Worm (Caenorhabditis elegans) whole organism, L2 larva: ENCODE measurements around the gene cdk-1.
A peak's percentile ranks its signal among the peaks of the same experiment; 100 is the strongest.

Source experiments
- C34F6.9 ChIP-seq: fragments of 150-350 bp; optimal IDR thresholded peaks from 2 replicates; lab custom pipeline; 2014; ENCODE audit warnings: missing biosample characterization, missing genetic modification characterization
- R02D3.7 ChIP-seq: fragments of 150-350 bp; optimal IDR thresholded peaks from 2 replicates; lab custom pipeline; 2014; ENCODE audit warnings: missing biosample characterization, missing genetic modification characterization
- Y55F3AM.14 ChIP-seq: fragments of 200-800 bp; sonication (Bioruptor generic); optimal IDR thresholded peaks from 2 replicates; lab custom pipeline; 2018; ENCODE audit warnings: mild to moderate bottlenecking, missing genetic modification characterization, missing compliant biosample characterization
- ZK546.5 ChIP-seq: sonication (generic microtip); optimal IDR thresholded peaks from 2 replicates; lab custom pipeline; 2017; ENCODE audit warnings: missing biosample characterization, missing genetic modification characterization
- ama-1 ChIP-seq: fragments of 150-350 bp; optimal IDR thresholded peaks from 2 replicates; lab custom pipeline; 2018; ENCODE audit warnings: inconsistent platforms
- crh-2 ChIP-seq: sonication (generic microtip); optimal IDR thresholded peaks from 2 replicates; lab custom pipeline; 2017; ENCODE audit warnings: missing biosample characterization, missing genetic modification characterization
- egl-27 ChIP-seq: sonication (generic microtip); optimal IDR thresholded peaks from 3 replicates; lab custom pipeline; 2017; ENCODE audit warnings: missing biosample characterization, missing genetic modification reagents, missing genetic modification characterization
- elt-1 ChIP-seq: fragments of 150-350 bp; optimal IDR thresholded peaks from 2 replicates; lab custom pipeline; 2014; ENCODE audit warnings: missing biosample characterization, missing genetic modification characterization
- elt-3 ChIP-seq: sonication (generic microtip); optimal IDR thresholded peaks from 2 replicates; lab custom pipeline; 2017; ENCODE audit warnings: missing biosample characterization, missing genetic modification characterization
- fos-1 ChIP-seq: fragments of 150-350 bp; optimal IDR thresholded peaks from 2 replicates; lab custom pipeline; 2014; ENCODE audit warnings: missing biosample characterization, missing genetic modification characterization
- gmeb-1 ChIP-seq: fragments of 150-350 bp; optimal IDR thresholded peaks from 2 replicates; lab custom pipeline; 2014; ENCODE audit warnings: missing biosample characterization, missing genetic modification characterization
- lin-11 ChIP-seq: fragments of 150-350 bp; sonication (generic microtip); optimal IDR thresholded peaks from 2 replicates; lab custom pipeline; 2014; ENCODE audit warnings: missing biosample characterization, missing genetic modification characterization, inconsistent platforms, mixed read lengths
- lin-13 ChIP-seq: fragments of 150-350 bp; optimal IDR thresholded peaks from 2 replicates; lab custom pipeline; 2014; ENCODE audit warnings: missing biosample characterization, missing genetic modification reagents, missing genetic modification characterization
- lsy-2 ChIP-seq, 2 experiments: fragments of 150-350 bp in 1 of 2; sonication (generic microtip) in 1 of 2; optimal IDR thresholded peaks; 2 replicates each; lab custom pipeline; 2014 to 2017; ENCODE audit warnings: missing biosample characterization in 2 of 2, missing genetic modification characterization in 2 of 2
- mbf-1 ChIP-seq: sonication (generic microtip); optimal IDR thresholded peaks from 2 replicates; lab custom pipeline; 2017; ENCODE audit warnings: missing biosample characterization, missing genetic modification characterization
- nhr-11 ChIP-seq: fragments of 150-350 bp; optimal IDR thresholded peaks from 2 replicates; lab custom pipeline; 2014; ENCODE audit warnings: missing biosample characterization, missing genetic modification characterization
- nhr-12 ChIP-seq: fragments of 150-350 bp; optimal IDR thresholded peaks from 2 replicates; lab custom pipeline; 2014; ENCODE audit warnings: missing biosample characterization, missing genetic modification characterization
- nhr-129 ChIP-seq: fragments of 150-350 bp; optimal IDR thresholded peaks from 2 replicates; lab custom pipeline; 2014; ENCODE audit warnings: missing biosample characterization, missing genetic modification characterization
- nhr-21 ChIP-seq: fragments of 150-350 bp; optimal IDR thresholded peaks from 2 replicates; lab custom pipeline; 2014; ENCODE audit warnings: missing biosample characterization, missing genetic modification characterization
- nhr-237 ChIP-seq: fragments of 150-350 bp; optimal IDR thresholded peaks from 2 replicates; lab custom pipeline; 2014; ENCODE audit warnings: missing biosample characterization, missing genetic modification characterization
- nhr-25 ChIP-seq: fragments of 150-350 bp; sonication (generic microtip); optimal IDR thresholded peaks from 3 replicates; lab custom pipeline; 2014; ENCODE audit warnings: missing biosample characterization, missing genetic modification characterization
- nhr-77 ChIP-seq: fragments of 150-350 bp; optimal IDR thresholded peaks from 2 replicates; lab custom pipeline; 2014; ENCODE audit warnings: missing biosample characterization, missing genetic modification characterization
- sem-4 ChIP-seq: fragments of 150-350 bp; optimal IDR thresholded peaks from 2 replicates; lab custom pipeline; 2014; ENCODE audit warnings: missing biosample characterization, missing genetic modification reagents, missing genetic modification characterization
- skn-1 ChIP-seq: sonication (generic microtip); optimal IDR thresholded peaks from 2 replicates; lab custom pipeline; 2017; ENCODE audit warnings: missing biosample characterization, missing genetic modification characterization
- sma-3 ChIP-seq: sonication (generic microtip); optimal IDR thresholded peaks from 2 replicates; lab custom pipeline; 2016; ENCODE audit warnings: missing genetic modification reagents, missing genetic modification characterization, missing compliant biosample characterization
- snpc-4 ChIP-seq: fragments of 150-350 bp; optimal IDR thresholded peaks from 2 replicates; lab custom pipeline; 2014; ENCODE audit warnings: missing biosample characterization, missing genetic modification characterization
- unc-39 ChIP-seq: fragments of 150-350 bp; optimal IDR thresholded peaks from 2 replicates; lab custom pipeline; 2014; ENCODE audit warnings: missing biosample characterization, missing genetic modification characterization
- unc-55 ChIP-seq: fragments of 150-350 bp; sonication (generic microtip); optimal IDR thresholded peaks from 3 replicates; lab custom pipeline; 2014; ENCODE audit warnings: missing biosample characterization, missing genetic modification reagents, missing genetic modification characterization
- ztf-1 ChIP-seq: fragments of 200-800 bp; sonication (Bioruptor generic); conservative IDR thresholded peaks from 2 replicates; pipeline ENCODE4 v1.3.6; 2022; ENCODE audit warnings: missing genetic modification characterization, missing compliant biosample characterization
- ztf-11 ChIP-seq: sonication (generic microtip); optimal IDR thresholded peaks from 2 replicates; lab custom pipeline; 2017; ENCODE audit warnings: missing biosample characterization, missing genetic modification characterization
- ztf-4 ChIP-seq: fragments of 150-350 bp; optimal IDR thresholded peaks from 2 replicates; lab custom pipeline; 2014; ENCODE audit warnings: missing biosample characterization, missing genetic modification characterization

The cdk-1 gene

DNA sequence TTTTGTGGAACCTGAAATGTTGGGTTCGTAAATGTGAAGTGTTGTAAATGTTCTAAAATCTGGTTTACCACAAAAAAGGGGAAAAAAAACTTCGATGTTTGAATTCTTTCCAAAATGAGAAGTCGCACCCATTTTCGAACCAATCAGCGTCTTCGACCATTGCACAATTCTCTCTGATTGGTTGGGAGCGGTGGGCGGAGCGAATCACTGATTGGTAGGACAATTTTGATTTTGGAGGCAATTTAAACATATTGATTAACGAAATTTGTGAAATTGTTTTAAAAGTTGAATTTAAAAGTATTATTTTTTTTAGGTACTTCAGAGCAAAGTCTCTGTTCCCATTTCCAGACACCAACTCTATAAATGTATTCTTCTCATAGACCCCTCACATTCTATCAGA is 41.8 kb downstream of the cdk-1 start:
- TF ChIP-seq ztf-11 (tag; lab: Kevin White, UChicago) (no peak), sma-3 (no peak), fos-1 (tag; lab: Kevin White, UChicago) (no peak), skn-1 (tag; lab: Kevin White, UChicago) (no peak), nhr-11 (tag; lab: Kevin White, UChicago) (no peak), ztf-1 (GFP tag; lab: Robert Waterston, UW) (no peak)

DNA sequence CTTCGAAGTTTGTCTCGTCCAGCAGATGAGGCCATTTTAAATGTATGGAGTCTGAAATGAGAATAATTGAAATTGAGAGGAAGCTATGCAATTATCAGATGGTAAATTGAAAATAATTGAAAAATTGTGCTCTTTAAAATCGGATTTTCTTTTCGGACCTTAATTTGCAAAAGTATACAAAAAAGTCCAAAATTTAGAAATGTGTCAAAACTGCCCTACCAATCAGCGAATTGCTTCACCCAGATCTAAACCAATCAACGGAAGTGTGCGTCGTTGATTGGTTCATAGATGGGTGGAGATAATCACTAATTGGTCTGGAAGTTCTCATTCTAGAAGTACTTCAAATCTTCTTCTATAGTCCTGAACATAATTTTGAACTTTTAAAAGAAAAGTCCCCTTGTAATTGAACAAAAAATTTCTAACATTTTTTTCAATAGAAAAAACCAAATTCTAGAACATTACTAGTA is 42.4 kb downstream of the cdk-1 start, which contains the start of gene R10E11.5:
TSS of gene R10E11.5 (minus strand) at position 51 of the 467 bp plus-strand sequence.
- TF ChIP-seq ama-1 (lab: Kevin White, UChicago) (no peak), sma-3 (no peak), snpc-4 (no peak), elt-3 (tag; lab: Kevin White, UChicago) (no peak), ztf-4 (tag; lab: Kevin White, UChicago) (no peak), nhr-77 (tag; lab: Kevin White, UChicago) (no peak), nhr-12 (tag; lab: Kevin White, UChicago) (no peak), ztf-1 (GFP tag; lab: Robert Waterston, UW) (no peak), unc-55 (GFP tag; lab: Kevin White, UChicago) (no peak), skn-1 (tag; lab: Kevin White, UChicago) (no peak), nhr-11 (tag; lab: Kevin White, UChicago) (no peak), Y55F3AM.14 (GFP tag; lab: Kevin White, UChicago) (no peak), ZK546.5 (tag; lab: Kevin White, UChicago) (no peak), sem-4 (no peak), lin-11 (no peak), lin-13 (GFP tag; lab: Kevin White, UChicago) (no peak), nhr-25 (no peak), nhr-21 (tag; lab: Kevin White, UChicago) (no peak), C34F6.9 (tag; lab: Kevin White, UChicago) (no peak), fos-1 (tag; lab: Kevin White, UChicago) (no peak)

DNA sequence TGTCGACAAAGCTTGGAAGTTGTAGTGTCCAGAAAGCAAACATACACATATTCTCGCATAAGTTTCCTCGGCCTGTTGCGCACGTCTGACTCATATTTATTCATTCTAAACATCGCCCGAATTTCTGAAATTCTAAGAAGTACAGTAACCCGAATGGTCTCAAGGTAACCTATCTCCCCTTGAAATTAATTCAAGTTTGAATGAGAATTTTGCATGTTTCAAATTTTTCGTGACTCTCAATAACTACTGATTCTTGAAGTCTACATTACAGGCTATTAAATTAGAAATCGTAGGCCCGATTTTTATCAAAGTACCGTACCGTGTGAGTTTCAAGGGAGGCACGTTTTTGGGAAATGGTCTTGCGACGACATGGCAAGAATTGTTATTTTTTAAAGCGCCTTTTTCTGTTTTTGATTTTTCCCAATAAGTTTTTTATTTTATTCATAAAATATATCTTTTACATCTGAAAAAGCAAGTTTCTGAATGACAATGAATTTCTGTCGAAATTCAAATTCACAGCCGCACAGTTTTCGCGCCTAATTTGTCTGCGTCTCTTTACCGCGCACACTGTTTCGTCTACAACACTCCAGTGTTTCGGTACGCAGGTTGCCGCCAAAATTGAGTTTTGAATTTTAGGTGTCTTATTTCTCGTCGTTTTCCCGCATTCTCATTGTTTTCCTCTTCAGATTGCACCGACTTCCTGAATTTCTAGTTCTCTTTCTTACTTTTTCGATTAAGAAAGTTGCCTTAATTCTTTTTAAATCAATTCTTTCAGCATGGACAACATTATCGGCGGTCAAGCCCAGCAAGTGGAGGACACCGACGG is 46.5 kb downstream of the cdk-1 start, which contains the start of the genes R10E11.9 and mcm-6:
TSS of gene R10E11.9 (minus strand) at position 51 of the 826 bp plus-strand sequence.
TSS of gene mcm-6 (plus strand) at position 776 of the 826 bp plus-strand sequence.
- TF ChIP-seq lsy-2 (tag; optimal IDR thresholded peaks at IDR 0.05; lab: Kevin White, UChicago) (peak in 1 of 2 experiments; percentile 20), gmeb-1 (peak; percentile 62), crh-2 (tag; lab: Kevin White, UChicago) (no peak), C34F6.9 (tag; lab: Kevin White, UChicago) (peak; percentile 16)

DNA sequence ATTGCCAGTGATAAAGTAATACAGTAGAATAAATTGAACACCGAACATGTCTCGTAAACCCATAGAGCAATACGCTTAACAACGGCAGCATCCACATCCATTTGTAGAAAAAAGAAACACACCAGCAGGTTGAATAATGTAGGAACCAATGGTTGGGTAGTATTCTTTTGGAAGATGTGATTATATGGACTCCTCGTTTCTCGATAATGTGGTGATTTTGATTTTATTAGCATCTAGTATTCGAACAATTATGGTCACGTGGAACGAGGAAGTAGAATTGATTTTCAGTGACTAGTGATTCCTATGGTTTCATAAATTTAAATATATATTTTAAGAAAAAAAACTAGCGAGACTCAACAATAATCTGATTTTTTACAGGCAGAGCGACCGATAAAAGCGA is 49.2 kb downstream of the cdk-1 start, which contains the start of gene srxa-10:
TSS of gene srxa-10 (minus strand) at position 101 of the 400 bp plus-strand sequence.
- TF ChIP-seq ztf-4 (tag; lab: Kevin White, UChicago), result no peak
- TF ChIP-seq lin-13 (GFP tag; lab: Kevin White, UChicago), result no peak
- no peak for TF ChIP-seq elt-1 (tag; lab: Kevin White, UChicago)
- TF ChIP-seq mbf-1 (tag; lab: Kevin White, UChicago), result no peak
- TF ChIP-seq nhr-129, result no peak
- no peak for TF ChIP-seq egl-27 (tag; lab: Kevin White, UChicago)
- TF ChIP-seq skn-1 (tag; lab: Kevin White, UChicago), result no peak
- no peak for TF ChIP-seq ztf-11 (tag; lab: Kevin White, UChicago)
- no peak for TF ChIP-seq unc-39 (tag; lab: Kevin White, UChicago)
- no peak for TF ChIP-seq nhr-237 (tag; lab: Kevin White, UChicago)
- no peak for TF ChIP-seq R02D3.7 (tag; lab: Kevin White, UChicago)
- TF ChIP-seq, all 48 proteins: peak for 0
